Worm (Caenorhabditis elegans): Measurements from ENCODE around the gene ZK688.4.

ce11 chrIII:7855468-7855867 lies 39.4 kb upstream of the ZK688.4 start:
- no peak for TF ChIP-seq skn-1 (tag; optimal IDR thresholded peaks at IDR 0.05)
- no peak for TF ChIP-seq nhr-25 (tag; optimal IDR thresholded peaks at IDR 0.05; ENCODE audit: borderline replicate concordance, insufficient read depth)
- TF ChIP-seq dpl-1 (GFP tag; optimal IDR thresholded peaks at IDR 0.05) = no peak
- no peak for TF ChIP-seq nhr-11 (tag; optimal IDR thresholded peaks at IDR 0.05)
- no peak for TF ChIP-seq unc-62 (GFP tag; optimal IDR thresholded peaks at IDR 0.05 in 1 of 2)
- no peak for TF ChIP-seq unc-62 (tag; optimal IDR thresholded peaks at IDR 0.05)
- no peak for TF ChIP-seq nhr-41 (GFP tag; IDR thresholded peaks at IDR 0.05)
- TF ChIP-seq unc-39 (tag; optimal IDR thresholded peaks at IDR 0.05) = no peak
- TF ChIP-seq fkh-10 (GFP tag; optimal IDR thresholded peaks at IDR 0.05) = no peak
- no peak for TF ChIP-seq lim-7 (GFP tag; IDR thresholded peaks at IDR 0.05)
- no peak for TF ChIP-seq unc-130 (GFP tag; optimal IDR thresholded peaks at IDR 0.05)
